Fruit fly (Drosophila melanogaster): Measurements from ENCODE around the gene CG43779.

CG43779 gene

DNA sequence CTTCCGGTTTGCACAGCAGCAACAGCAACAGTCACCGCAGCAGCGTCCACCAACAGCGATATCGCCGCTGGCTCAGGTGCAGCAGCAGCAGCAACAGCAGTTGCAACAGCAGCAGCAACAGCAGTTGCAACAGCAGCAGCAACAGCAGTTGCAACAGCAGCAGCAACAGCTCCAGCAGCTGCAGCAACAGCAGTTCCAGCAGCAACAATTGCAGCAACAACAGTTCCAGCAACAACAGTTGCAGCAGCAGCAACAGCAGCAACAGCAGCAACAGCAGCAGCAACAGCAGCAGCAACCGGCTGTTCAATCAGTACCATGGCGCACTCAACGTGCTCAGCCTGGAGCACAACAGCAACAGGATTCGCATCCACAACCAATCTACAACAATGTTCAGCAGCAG lies 34.0 kb downstream of the CG43779 start:
- peak; percentile 79 for TF ChIP-seq CG3919 (GFP tag; optimal IDR thresholded peaks at IDR 0.05)
- TF ChIP-seq Blimp-1 (GFP tag; optimal IDR thresholded peaks at IDR 0.05), result no peak

DNA sequence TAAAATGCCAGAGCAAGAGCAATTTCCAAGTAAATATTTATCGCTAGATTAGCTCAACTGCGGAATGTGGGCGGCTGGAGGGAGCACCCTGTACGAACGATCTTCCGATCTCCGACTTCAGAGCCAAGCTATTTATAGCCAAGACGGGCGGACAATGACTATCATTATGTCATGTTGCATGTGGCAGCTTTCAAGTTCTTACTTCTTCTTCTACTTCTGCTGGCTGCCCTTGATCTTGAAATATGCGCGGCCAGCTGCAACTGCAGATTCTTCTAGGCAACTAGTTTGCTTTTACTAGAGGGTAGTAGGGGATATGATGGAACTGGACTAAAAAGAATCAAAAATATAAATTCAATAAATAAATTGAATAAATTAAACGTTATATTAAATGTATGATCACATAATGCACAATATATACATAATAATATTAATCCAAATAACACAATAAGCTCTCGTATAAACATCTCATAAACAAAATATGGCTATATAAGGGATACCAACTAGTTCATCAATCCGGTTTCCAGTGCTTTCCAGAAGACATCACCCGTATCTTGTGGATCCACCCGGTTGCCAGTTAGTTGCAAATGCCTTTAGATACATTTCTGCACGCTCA lies 38.4 kb downstream of the CG43779 start:
- TF ChIP-seq Sox102F (GFP tag; optimal IDR thresholded peaks at IDR 0.05), result no peak
- peak; percentile 70 for TF ChIP-seq CG3032 (tag; optimal IDR thresholded peaks at IDR 0.05)
- peak; percentile 70 for TF ChIP-seq CG15336 (GFP tag; IDR thresholded peaks at IDR 0.05)
- no peak for TF ChIP-seq svp (GFP tag)
- peak; percentile 26 for TF ChIP-seq CG4318 (GFP tag; optimal IDR thresholded peaks at IDR 0.05)
- TF ChIP-seq CG11294 (GFP tag; IDR thresholded peaks at IDR 0.05), result no peak
- no peak for TF ChIP-seq Eip75B (GFP tag; optimal IDR thresholded peaks at IDR 0.05)
- TF ChIP-seq dsx (GFP tag; optimal IDR thresholded peaks at IDR 0.05; ENCODE audit: poor library complexity, severe bottlenecking), result peak; percentile 76
- peak; percentile 25 for TF ChIP-seq CG6276 (GFP tag; optimal IDR thresholded peaks at IDR 0.05)
- peak; percentile 31; the same call in 1 of the 2 replicates for TF ChIP-seq Gug (GFP tag; IDR thresholded peaks at IDR 0.05)
- TF ChIP-seq CG16779 (tag; optimal IDR thresholded peaks at IDR 0.05), result no peak
- TF ChIP-seq net (GFP tag; optimal IDR thresholded peaks at IDR 0.05), result peak; percentile 13
- TF ChIP-seq Hr4 (GFP tag; optimal IDR thresholded peaks at IDR 0.05), result no peak
- TF ChIP-seq spab (GFP tag; optimal IDR thresholded peaks at IDR 0.05), result peak; percentile 33
- TF ChIP-seq vri (GFP tag; optimal IDR thresholded peaks at IDR 0.05), result no peak
- TF ChIP-seq CG32006 (GFP tag; optimal IDR thresholded peaks at IDR 0.05), result peak; percentile 72
- no peak for TF ChIP-seq cyc (GFP tag; optimal IDR thresholded peaks at IDR 0.05)
- peak; percentile 52 for TF ChIP-seq OdsH (GFP tag; optimal IDR thresholded peaks at IDR 0.05)
- no peak for TF ChIP-seq CG6163 (GFP tag; IDR thresholded peaks at IDR 0.05)
- TF ChIP-seq Blimp-1 (GFP tag; optimal IDR thresholded peaks at IDR 0.05), result no peak
- TF ChIP-seq topi (GFP tag; optimal IDR thresholded peaks at IDR 0.05), result no peak
- TF ChIP-seq CG11762 (GFP tag; optimal IDR thresholded peaks at IDR 0.05; ENCODE audit: insufficient read depth), result no peak
- no peak for TF ChIP-seq CG7368 (GFP tag; optimal IDR thresholded peaks at IDR 0.05)
- TF ChIP-seq CG1621 (tag; optimal IDR thresholded peaks at IDR 0.05), result peak; percentile 4
- TF ChIP-seq CG6854 (GFP tag; optimal IDR thresholded peaks at IDR 0.05), result no peak
- TF ChIP-seq fd85E (GFP tag; optimal IDR thresholded peaks at IDR 0.05), result no peak
- TF ChIP-seq CG9139 (GFP tag; optimal IDR thresholded peaks at IDR 0.05), result no peak
- TF ChIP-seq Hr38 (GFP tag; optimal IDR thresholded peaks at IDR 0.05), result no peak
- TF ChIP-seq dac (GFP tag; optimal IDR thresholded peaks at IDR 0.05), result no peak
- no peak for TF ChIP-seq fd59A (GFP tag; optimal IDR thresholded peaks at IDR 0.05)
- TF ChIP-seq achi (GFP tag; optimal IDR thresholded peaks at IDR 0.05), result peak; percentile 60
- TF ChIP-seq CG3919 (GFP tag; optimal IDR thresholded peaks at IDR 0.05), result peak; percentile 17
- no peak for TF ChIP-seq pdm3 (GFP tag; optimal IDR thresholded peaks at IDR 0.05)
- no peak for TF ChIP-seq CG8319 (GFP tag; optimal IDR thresholded peaks at IDR 0.05)
- TF ChIP-seq Met (GFP tag; optimal IDR thresholded peaks at IDR 0.05), result no peak
- TF ChIP-seq esn (GFP tag; optimal IDR thresholded peaks at IDR 0.05), result no peak
- TF ChIP-seq Lpt (GFP tag; optimal IDR thresholded peaks at IDR 0.05), result peak; percentile 55
- no peak for TF ChIP-seq Ets21C (GFP tag; optimal IDR thresholded peaks at IDR 0.05)
- no peak for TF ChIP-seq lz (GFP tag; optimal IDR thresholded peaks at IDR 0.05)
- no peak for TF ChIP-seq CG34406 (GFP tag; optimal IDR thresholded peaks at IDR 0.05)
- no peak for TF ChIP-seq CG31627 (GFP tag; optimal IDR thresholded peaks at IDR 0.05)
- TF ChIP-seq Smox (GFP tag; optimal IDR thresholded peaks at IDR 0.05), result no peak
- peak; percentile 26 for TF ChIP-seq CG10669 (GFP tag; optimal IDR thresholded peaks at IDR 0.05)
- TF ChIP-seq CG11902 (GFP tag; optimal IDR thresholded peaks at IDR 0.05), result no peak
- TF ChIP-seq Ets96B (tag; optimal IDR thresholded peaks at IDR 0.05), result peak; percentile 55
- peak; percentile 51 for TF ChIP-seq CG10631 (GFP tag; optimal IDR thresholded peaks at IDR 0.05)
- peak; percentile 72 for TF ChIP-seq CG8119 (GFP tag; IDR thresholded peaks at IDR 0.05)
- TF ChIP-seq CG8632 (GFP tag; optimal IDR thresholded peaks at IDR 0.05), result no peak
- no peak for TF ChIP-seq CG6792 (GFP tag; optimal IDR thresholded peaks at IDR 0.05)
- TF ChIP-seq eg (GFP tag; IDR thresholded peaks at IDR 0.05), result peak; percentile 51; the same call in 2 of the 3 replicates

Measured in whole organism, prepupa.